Fruit fly (Drosophila melanogaster) whole organism, embryonic: Measurements from ENCODE around the gene Baldspot.
A peak's percentile ranks its signal among the peaks of the same experiment; 100 is the strongest.

Experiments
- ATbp ChIP-seq: fragments of 200-800 bp; sonication (Bioruptor generic); optimal IDR thresholded peaks from 2 replicates; lab custom pipeline; 2017; ENCODE audit warnings: missing biosample characterization, mild to moderate bottlenecking, missing genetic modification characterization, missing genetic modification reagents
- Aef1 ChIP-seq: fragments of 200-800 bp; sonication (Bioruptor generic); IDR thresholded peaks from 3 replicates; pipeline ENCODE4 v1.3.6; 2022; ENCODE audit warnings: missing biosample characterization, missing genetic modification characterization
- Bdp1 ChIP-seq: fragments of 200-800 bp; sonication (Bioruptor generic); optimal IDR thresholded peaks from 3 replicates; lab custom pipeline; 2016; ENCODE audit warnings: missing biosample characterization, missing genetic modification characterization
- Bteb2 ChIP-seq: fragments of 200-800 bp; sonication (Bioruptor generic); optimal IDR thresholded peaks from 2 replicates; lab custom pipeline; 2016; ENCODE audit warnings: missing biosample characterization, missing genetic modification characterization
- CG10274 ChIP-seq: fragments of 200-800 bp; sonication (Bioruptor generic); optimal IDR thresholded peaks from 3 replicates; lab custom pipeline; 2017; ENCODE audit warnings: missing biosample characterization, mild to moderate bottlenecking, missing genetic modification characterization
- CG10366 ChIP-seq: fragments of 200-800 bp; sonication (Bioruptor generic); IDR thresholded peaks from 2 replicates; pipeline ENCODE4 v1.3.6; 2022; ENCODE audit warnings: missing biosample characterization, missing genetic modification characterization
- CG10959 ChIP-seq: fragments of 200-800 bp; sonication (Bioruptor generic); IDR thresholded peaks from 2 replicates; pipeline ENCODE4 v1.3.6; 2022; ENCODE audit warnings: missing biosample characterization, missing genetic modification characterization
- CG11696 ChIP-seq: fragments of 200-800 bp; sonication (Bioruptor generic); IDR thresholded peaks from 2 replicates; pipeline ENCODE4 v1.3.6; 2022; ENCODE audit warnings: missing biosample characterization, missing genetic modification characterization
- CG11723 ChIP-seq: fragments of 200-800 bp; sonication (Bioruptor generic); optimal IDR thresholded peaks from 2 replicates; lab custom pipeline; 2017; ENCODE audit warnings: missing biosample characterization, mild to moderate bottlenecking, missing genetic modification characterization
- CG16813 ChIP-seq: fragments of 200-800 bp; sonication (Bioruptor generic); IDR thresholded peaks from 3 replicates; pipeline ENCODE4 v1.3.6; 2022; ENCODE audit warnings: missing biosample characterization, missing genetic modification characterization; ENCODE audit not compliant: partially characterized antibody
- CG17361 ChIP-seq: fragments of 200-800 bp; sonication (Bioruptor generic); IDR thresholded peaks from 3 replicates; pipeline ENCODE4 v1.3.6; 2022; ENCODE audit warnings: missing biosample characterization, missing genetic modification characterization
- CG18599 ChIP-seq: fragments of 200-800 bp; sonication (Bioruptor generic); optimal IDR thresholded peaks from 3 replicates; lab custom pipeline; 2017; ENCODE audit warnings: missing biosample characterization, missing genetic modification characterization, mild to moderate bottlenecking, moderate library complexity, missing genetic modification reagents
- CG3065 ChIP-seq: fragments of 200-800 bp; sonication (Bioruptor generic); optimal IDR thresholded peaks from 2 replicates; lab custom pipeline; 2016; ENCODE audit warnings: missing biosample characterization, missing genetic modification characterization
- CG3163 ChIP-seq: fragments of 200-800 bp; sonication (Bioruptor generic); optimal IDR thresholded peaks from 3 replicates; lab custom pipeline; 2016; ENCODE audit warnings: missing biosample characterization, missing genetic modification characterization
- CG32532 ChIP-seq: fragments of 200-800 bp; sonication (Bioruptor generic); IDR thresholded peaks from 2 replicates; pipeline ENCODE4 v1.3.6; 2022; ENCODE audit warnings: missing biosample characterization, missing genetic modification characterization
- CG32767 ChIP-seq: fragments of 200-800 bp; sonication (Bioruptor generic); IDR thresholded peaks from 2 replicates; pipeline ENCODE4 v1.3.6; 2022; ENCODE audit warnings: missing biosample characterization, missing genetic modification characterization
- CG34224 ChIP-seq: fragments of 200-800 bp; sonication (Bioruptor generic); IDR thresholded peaks from 3 replicates; pipeline ENCODE4 v1.3.6; 2022; ENCODE audit warnings: missing biosample characterization, missing genetic modification characterization; ENCODE audit not compliant: partially characterized antibody
- CG42726 ChIP-seq: fragments of 200-800 bp; sonication (Bioruptor generic); IDR thresholded peaks from 2 replicates; pipeline ENCODE4 v1.3.6; 2022; ENCODE audit warnings: missing biosample characterization, missing genetic modification characterization; ENCODE audit not compliant: partially characterized antibody
- CG4707 ChIP-seq: fragments of 200-800 bp; sonication (Bioruptor generic); optimal IDR thresholded peaks from 2 replicates; lab custom pipeline; 2018; ENCODE audit warnings: missing biosample characterization, mild to moderate bottlenecking, missing genetic modification characterization, moderate library complexity
- CG6654 ChIP-seq: fragments of 200-800 bp; sonication (Bioruptor generic); optimal IDR thresholded peaks from 2 replicates; lab custom pipeline; 2017; ENCODE audit warnings: missing biosample characterization, mild to moderate bottlenecking, missing genetic modification characterization
- CG6765 ChIP-seq: fragments of 200-800 bp; sonication (Bioruptor generic); optimal IDR thresholded peaks from 3 replicates; lab custom pipeline; 2017; ENCODE audit warnings: missing biosample characterization, mild to moderate bottlenecking, missing genetic modification characterization
- CG7372 ChIP-seq: fragments of 200-800 bp; sonication (Bioruptor generic); IDR thresholded peaks from 2 replicates; pipeline ENCODE4 v1.3.6; 2022; ENCODE audit warnings: missing biosample characterization, missing genetic modification characterization
- CG9797 ChIP-seq: fragments of 200-800 bp; sonication (Bioruptor generic); optimal IDR thresholded peaks from 3 replicates; lab custom pipeline; 2018; ENCODE audit warnings: missing biosample characterization, mild to moderate bottlenecking, missing genetic modification characterization
- CHES-1-like ChIP-seq: fragments of 200-800 bp; sonication (Bioruptor generic); optimal IDR thresholded peaks from 2 replicates; lab custom pipeline; 2016; ENCODE audit warnings: missing biosample characterization, missing genetic modification characterization
- Dad ChIP-seq: fragments of 200-800 bp; sonication (Bioruptor generic); optimal IDR thresholded peaks from 3 replicates; lab custom pipeline; 2016; ENCODE audit warnings: missing biosample characterization, missing genetic modification characterization
- Doc3 ChIP-seq: fragments of 200-800 bp; sonication (Bioruptor generic); IDR thresholded peaks from 3 replicates; pipeline ENCODE4 v1.3.6; 2022; ENCODE audit warnings: missing biosample characterization, missing genetic modification characterization; ENCODE audit not compliant: partially characterized antibody
- ERR ChIP-seq: fragments of 200-800 bp; sonication (Bioruptor generic); optimal IDR thresholded peaks from 2 replicates; lab custom pipeline; 2016; ENCODE audit warnings: missing biosample characterization, missing genetic modification characterization
- Fer2 ChIP-seq: fragments of 200-800 bp; sonication (Bioruptor generic); optimal IDR thresholded peaks from 2 replicates; lab custom pipeline; 2018; ENCODE audit warnings: missing biosample characterization, mild to moderate bottlenecking, missing genetic modification characterization, moderate library complexity
- H2.0 ChIP-seq: fragments of 200-800 bp; sonication (Bioruptor generic); IDR thresholded peaks from 2 replicates; pipeline ENCODE4 v1.3.6; 2022; ENCODE audit warnings: missing biosample characterization, missing genetic modification characterization
- HmgZ ChIP-seq: fragments of 200-800 bp; sonication (Bioruptor generic); optimal IDR thresholded peaks from 2 replicates; lab custom pipeline; 2018; ENCODE audit warnings: missing biosample characterization, mild to moderate bottlenecking, missing genetic modification characterization
- Hmx ChIP-seq: fragments of 200-800 bp; sonication (Bioruptor generic); optimal IDR thresholded peaks from 2 replicates; lab custom pipeline; 2016; ENCODE audit warnings: missing biosample characterization, missing genetic modification characterization
- Lpt ChIP-seq: fragments of >200 bp; optimal IDR thresholded peaks from 2 replicates; lab custom pipeline; 2018; ENCODE audit warnings: missing biosample characterization, missing genetic modification characterization
- Max ChIP-seq: fragments of 200-800 bp; sonication (Bioruptor generic); optimal IDR thresholded peaks from 2 replicates; lab custom pipeline; 2016; ENCODE audit warnings: missing biosample characterization, mild to moderate bottlenecking, missing genetic modification characterization
- NK7.1 ChIP-seq: fragments of 200-800 bp; sonication (Bioruptor generic); optimal IDR thresholded peaks from 3 replicates; lab custom pipeline; 2016; ENCODE audit warnings: missing biosample characterization, missing genetic modification characterization
- Oaz ChIP-seq: fragments of 200-800 bp; sonication (Bioruptor generic); IDR thresholded peaks from 2 replicates; pipeline ENCODE4 v1.3.6; 2022; ENCODE audit warnings: missing biosample characterization, missing genetic modification characterization
- al ChIP-seq: fragments of 200-800 bp; sonication (Bioruptor generic); IDR thresholded peaks from 2 replicates; pipeline ENCODE4 v1.3.6; 2022; ENCODE audit warnings: missing biosample characterization, missing genetic modification characterization
- ato ChIP-seq: fragments of 200-800 bp; sonication (Bioruptor generic); IDR thresholded peaks from 2 replicates; pipeline ENCODE4 v1.3.6; 2022; ENCODE audit warnings: missing biosample characterization, missing genetic modification characterization; ENCODE audit not compliant: partially characterized antibody
- chinmo ChIP-seq: fragments of 200-800 bp; sonication (Bioruptor generic); IDR thresholded peaks from 4 replicates; pipeline ENCODE4 v1.3.6; 2022; ENCODE audit warnings: missing biosample characterization, missing genetic modification characterization; ENCODE audit not compliant: partially characterized antibody
- dan ChIP-seq: fragments of 200-800 bp; sonication (Bioruptor generic); IDR thresholded peaks from 2 replicates; pipeline ENCODE4 v1.3.6; 2022; ENCODE audit warnings: missing biosample characterization, missing genetic modification characterization
- dm ChIP-seq: fragments of 200-800 bp; sonication (Bioruptor generic); optimal IDR thresholded peaks from 3 replicates; lab custom pipeline; 2016; ENCODE audit warnings: missing biosample characterization, missing genetic modification characterization
- gem ChIP-seq: fragments of 200-800 bp; sonication (Bioruptor generic); optimal IDR thresholded peaks from 2 replicates; lab custom pipeline; 2019; ENCODE audit warnings: missing biosample characterization, mild to moderate bottlenecking, missing genetic modification characterization, moderate library complexity
- grn ChIP-seq: fragments of 200-800 bp; sonication (Bioruptor generic); optimal IDR thresholded peaks from 3 replicates; lab custom pipeline; 2017; ENCODE audit warnings: missing biosample characterization, missing genetic modification characterization
- her ChIP-seq: fragments of 200-800 bp; sonication (Bioruptor generic); optimal IDR thresholded peaks from 2 replicates; lab custom pipeline; 2016; ENCODE audit warnings: missing biosample characterization, missing genetic modification characterization
- mirr ChIP-seq: fragments of 200-800 bp; sonication (Bioruptor generic); optimal IDR thresholded peaks from 3 replicates; lab custom pipeline; 2018; ENCODE audit warnings: missing biosample characterization, mild to moderate bottlenecking, missing genetic modification characterization
- odd ChIP-seq: fragments of 200-800 bp; sonication (Bioruptor generic); optimal IDR thresholded peaks from 2 replicates; lab custom pipeline; 2017; ENCODE audit warnings: missing biosample characterization, mild to moderate bottlenecking, missing genetic modification characterization
- sens-2 ChIP-seq: fragments of 200-800 bp; sonication (Bioruptor generic); IDR thresholded peaks from 2 replicates; pipeline ENCODE4 v1.3.6; 2022; ENCODE audit warnings: missing biosample characterization, missing genetic modification characterization
- slbo ChIP-seq: fragments of 200-800 bp; sonication (Bioruptor generic); IDR thresholded peaks from 2 replicates; pipeline ENCODE4 v1.3.6; 2022; ENCODE audit warnings: missing biosample characterization, missing genetic modification characterization
- sr ChIP-seq: fragments of 200-800 bp; sonication (Bioruptor generic); IDR thresholded peaks from 3 replicates; pipeline ENCODE4 v1.3.6; 2022; ENCODE audit warnings: missing biosample characterization, missing genetic modification characterization
- stc ChIP-seq: fragments of 200-800 bp; sonication (Bioruptor generic); IDR thresholded peaks from 2 replicates; pipeline ENCODE4 v1.3.6; 2022; ENCODE audit warnings: missing biosample characterization, missing genetic modification characterization
- tx ChIP-seq: fragments of 200-800 bp; sonication (Bioruptor generic); optimal IDR thresholded peaks from 2 replicates; lab custom pipeline; 2016; ENCODE audit warnings: missing biosample characterization, missing genetic modification characterization
- usp ChIP-seq: fragments of >200 bp; optimal IDR thresholded peaks from 2 replicates; lab custom pipeline; 2017; ENCODE audit warnings: missing biosample characterization, missing genetic modification characterization
- wor ChIP-seq: fragments of 200-800 bp; sonication (Bioruptor generic); IDR thresholded peaks from 2 replicates; pipeline ENCODE4 v1.3.6; 2022; ENCODE audit warnings: missing biosample characterization, missing genetic modification characterization

The Baldspot gene

dm6 chr3L:16709673-16710257, 48.4 kb upstream of the Baldspot start (continued):
- no peak for TF ChIP-seq ATbp (GFP tag; lab: Kevin White, UChicago)
- TF ChIP-seq Hmx (GFP tag; lab: Kevin White, UChicago) = no peak
- TF ChIP-seq CG10959 (GFP tag; lab: Robert Waterston, UW) = no peak
- no peak for TF ChIP-seq ato (GFP tag; lab: Robert Waterston, UW)
- 0 out of 2 replicates have a peak, but pooled peaks have one; percentile 2 for TF ChIP-seq H2.0 (GFP tag; lab: Robert Waterston, UW)
- TF ChIP-seq ERR = no peak
- TF ChIP-seq mirr = no peak
- no peak for TF ChIP-seq grn (GFP tag; lab: Kevin White, UChicago)
- TF ChIP-seq CG18599 = no peak
- no peak for TF ChIP-seq CG42726 (GFP tag; lab: Robert Waterston, UW)
- TF ChIP-seq dan (GFP tag; lab: Robert Waterston, UW) = no peak
- no peak for TF ChIP-seq sens-2 (GFP tag; lab: Robert Waterston, UW)
- no peak for TF ChIP-seq Oaz (GFP tag; lab: Robert Waterston, UW)
- no peak for TF ChIP-seq CG6765 (GFP tag; lab: Kevin White, UChicago)
- no peak for TF ChIP-seq CG11723
- no peak for TF ChIP-seq Bdp1 (GFP tag; lab: Kevin White, UChicago)
- TF ChIP-seq CG4707 = no peak
- no peak for TF ChIP-seq al (GFP tag; lab: Robert Waterston, UW)
- no peak for TF ChIP-seq CG34224
- no peak for TF ChIP-seq CHES-1-like (GFP tag; lab: Kevin White, UChicago)
- no peak for TF ChIP-seq dm (GFP tag; lab: Kevin White, UChicago)
- TF ChIP-seq CG11696 = peak; percentile 85
- TF ChIP-seq Bteb2 = no peak
- no peak for TF ChIP-seq odd (GFP tag; lab: Kevin White, UChicago)
- no peak for TF ChIP-seq CG32767
- no peak for TF ChIP-seq CG7372 (GFP tag; lab: Robert Waterston, UW)
- TF ChIP-seq HmgZ (tag; lab: Kevin White, UChicago) = no peak
- no peak for TF ChIP-seq her (GFP tag; lab: Kevin White, UChicago)
- no peak for TF ChIP-seq CG3163 (GFP tag; lab: Kevin White, UChicago)
- no peak for TF ChIP-seq CG17361 (GFP tag; lab: Robert Waterston, UW)
- TF ChIP-seq NK7.1 = no peak
- TF ChIP-seq CG3065 = no peak
- peak; percentile 87 for TF ChIP-seq chinmo (GFP tag; lab: Robert Waterston, UW)
- TF ChIP-seq Doc3 = 0 out of 3 replicates have a peak, but pooled peaks have one; percentile 11
- no peak for TF ChIP-seq usp (GFP tag; lab: Kevin White, UChicago)
- no peak for TF ChIP-seq stc (GFP tag; lab: Robert Waterston, UW)
- TF ChIP-seq Dad = no peak
- TF ChIP-seq Aef1 = no peak
- TF ChIP-seq CG6654 (GFP tag; lab: Kevin White, UChicago) = no peak
- no peak for TF ChIP-seq CG9797 (GFP tag; lab: Kevin White, UChicago)
- no peak for TF ChIP-seq tx
- no peak for TF ChIP-seq sr
- TF ChIP-seq gem (tag; lab: Kevin White, UChicago) = peak; percentile 7
- TF ChIP-seq CG32532 = peak; percentile 42
- TF ChIP-seq wor (GFP tag; lab: Robert Waterston, UW) = no peak
- 0 out of 3 replicates have a peak, but pooled peaks have one; percentile 11 for TF ChIP-seq CG16813 (GFP tag; lab: Robert Waterston, UW)
- TF ChIP-seq CG10274 = no peak
- no peak for TF ChIP-seq Lpt (GFP tag; lab: Kevin White, UChicago)
- peak; percentile 28; the same call in 1 of the 2 replicates for TF ChIP-seq slbo (GFP tag; lab: Robert Waterston, UW)
- no peak for TF ChIP-seq Max (GFP tag; lab: Kevin White, UChicago)
- no peak for TF ChIP-seq CG10366 (GFP tag; lab: Robert Waterston, UW)
- TF ChIP-seq Fer2 = no peak
